Worm (Caenorhabditis elegans): ENCODE measurements around the gene ugt-22.

- no peak for TF ChIP-seq dao-5 (tag; optimal IDR thresholded peaks at IDR 0.05)
- no peak for TF ChIP-seq him-1 (tag; optimal IDR thresholded peaks at IDR 0.05)
- no peak for TF ChIP-seq W03F9.2 (tag; optimal IDR thresholded peaks at IDR 0.05)
These were observed 45.7 kb upstream of the ugt-22 start, which contains the start of gene Y45F10B.3 for ce11 chrIV:13593351-13593750.

All from whole organism, L4/young adult.